Fruit fly (Drosophila melanogaster) whole organism, adult: Measurements from ENCODE around the gene CG32069.

Experiments
- CG5204 ChIP-seq: fragments of 200-800 bp; sonication (Bioruptor generic); optimal IDR thresholded peaks from 2 replicates; lab custom pipeline; 2016; ENCODE audit warnings: missing biosample characterization, missing genetic modification characterization
- Hr96 ChIP-seq: fragments of 200-800 bp; sonication (Bioruptor generic); optimal IDR thresholded peaks from 2 replicates; lab custom pipeline; 2016; ENCODE audit warnings: missing biosample characterization, missing genetic modification characterization
- bab1 ChIP-seq: fragments of 200-800 bp; sonication (Bioruptor generic); optimal IDR thresholded peaks from 3 replicates; lab custom pipeline; 2019; ENCODE audit warnings: missing biosample characterization, mild to moderate bottlenecking, missing genetic modification characterization, moderate library complexity
- pad ChIP-seq: fragments of 200-800 bp; sonication (Bioruptor generic); optimal IDR thresholded peaks from 3 replicates; lab custom pipeline; 2017; ENCODE audit warnings: missing biosample characterization, missing genetic modification characterization, mild to moderate bottlenecking, moderate library complexity, missing genetic modification reagents

- TF ChIP-seq CG5204 (GFP tag; lab: Kevin White, UChicago): no peak
- no peak for TF ChIP-seq Hr96 (GFP tag; lab: Kevin White, UChicago)
- no peak for TF ChIP-seq bab1 (GFP tag; lab: Kevin White, UChicago)
- TF ChIP-seq pad (GFP tag; lab: Kevin White, UChicago): no peak
Observed at dm6 chr3L:11043650-11044049, 18.8 kb downstream of the CG32069 start.
